Worm (Caenorhabditis elegans) whole organism, L4 larva: ENCODE data around the gene rsp-1.

Source experiments
- D1046.2 ChIP-seq: fragments of 200-800 bp; sonication (Bioruptor generic); IDR thresholded peaks from 2 replicates; pipeline ENCODE4 v1.3.6; 2022; ENCODE audit warnings: missing genetic modification characterization, missing compliant biosample characterization
- F37D6.2 ChIP-seq: sonication (generic microtip); optimal IDR thresholded peaks from 2 replicates; lab custom pipeline; 2016; ENCODE audit warnings: mild to moderate bottlenecking, missing genetic modification characterization, missing compliant biosample characterization
- R02D3.7 ChIP-seq: fragments of 150-350 bp; sonication (generic microtip); optimal IDR thresholded peaks from 3 replicates; lab custom pipeline; 2014; ENCODE audit warnings: missing biosample characterization, missing genetic modification characterization
- T26A8.4 ChIP-seq: fragments of 200-800 bp; sonication (Bioruptor generic); IDR thresholded peaks from 2 replicates; pipeline ENCODE4 v1.3.6; 2022; ENCODE audit warnings: missing genetic modification characterization, missing compliant biosample characterization
- Y105C5A.15 ChIP-seq: fragments of 200-800 bp; sonication (Bioruptor generic); IDR thresholded peaks from 2 replicates; pipeline ENCODE4 v1.3.6; 2022; ENCODE audit warnings: missing genetic modification characterization, missing compliant biosample characterization
- Y5F2A.4 ChIP-seq: fragments of 200-800 bp; sonication (Bioruptor generic); optimal IDR thresholded peaks from 2 replicates; lab custom pipeline; 2018; ENCODE audit warnings: mild to moderate bottlenecking, missing genetic modification characterization, missing compliant biosample characterization
- Y75B8A.6 ChIP-seq: fragments of 200-800 bp; sonication (Bioruptor generic); IDR thresholded peaks from 2 replicates; pipeline ENCODE4 v1.3.6; 2022; ENCODE audit warnings: missing genetic modification reagents, missing genetic modification characterization, missing compliant biosample characterization
- ZK337.2 ChIP-seq: fragments of 200-800 bp; sonication (Bioruptor generic); IDR thresholded peaks from 2 replicates; pipeline ENCODE4 v1.3.6; 2022; ENCODE audit warnings: missing genetic modification reagents, missing genetic modification characterization, missing compliant biosample characterization
- arid-1 ChIP-seq: fragments of 200-800 bp; sonication (Bioruptor generic); conservative IDR thresholded peaks from 2 replicates; pipeline ENCODE4 v1.3.6; 2022; ENCODE audit warnings: missing genetic modification reagents, missing genetic modification characterization, missing compliant biosample characterization
- attf-4 ChIP-seq: sonication (generic microtip); optimal IDR thresholded peaks from 3 replicates; lab custom pipeline; 2017; ENCODE audit warnings: missing biosample characterization, missing genetic modification characterization
- ceh-32 ChIP-seq: sonication (generic microtip); optimal IDR thresholded peaks from 2 replicates; lab custom pipeline; 2016; ENCODE audit warnings: mild to moderate bottlenecking, missing genetic modification characterization, missing compliant biosample characterization; ENCODE audit not compliant: poor library complexity
- ceh-44 ChIP-seq: fragments of 200-800 bp; sonication (Bioruptor generic); IDR thresholded peaks from 2 replicates; pipeline ENCODE4 v1.3.6; 2022; ENCODE audit warnings: missing genetic modification reagents, missing genetic modification characterization, missing compliant biosample characterization
- ceh-62 ChIP-seq: sonication (generic microtip); optimal IDR thresholded peaks from 2 replicates; lab custom pipeline; 2017; ENCODE audit warnings: missing biosample characterization, missing genetic modification characterization
- ceh-82 ChIP-seq: sonication (generic microtip); optimal IDR thresholded peaks from 2 replicates; lab custom pipeline; 2017; ENCODE audit warnings: missing biosample characterization, missing genetic modification characterization
- daf-12 ChIP-seq: fragments of 150-350 bp; optimal IDR thresholded peaks from 2 replicates; lab custom pipeline; 2014; ENCODE audit warnings: missing biosample characterization, missing genetic modification reagents, missing genetic modification characterization
- daf-8 ChIP-seq: fragments of 200-800 bp; sonication (Bioruptor generic); IDR thresholded peaks from 2 replicates; pipeline ENCODE4 v1.3.6; 2022; ENCODE audit warnings: missing genetic modification characterization, missing compliant biosample characterization
- dmd-6 ChIP-seq: fragments of 200-800 bp; sonication (Bioruptor generic); IDR thresholded peaks from 2 replicates; pipeline ENCODE4 v1.3.6; 2022; ENCODE audit warnings: missing genetic modification reagents, missing genetic modification characterization, missing compliant biosample characterization
- egl-43 ChIP-seq: fragments of 200-800 bp; sonication (Bioruptor generic); IDR thresholded peaks from 2 replicates; pipeline ENCODE4 v1.3.6; 2022; ENCODE audit warnings: missing genetic modification reagents, missing genetic modification characterization, missing compliant biosample characterization
- fkh-10 ChIP-seq: fragments of 150-350 bp; optimal IDR thresholded peaks from 2 replicates; lab custom pipeline; 2014; ENCODE audit warnings: missing biosample characterization, missing genetic modification reagents, missing genetic modification characterization
- hlh-11 ChIP-seq: fragments of 200-800 bp; sonication (Bioruptor generic); optimal IDR thresholded peaks from 2 replicates; lab custom pipeline; 2018; ENCODE audit warnings: mild to moderate bottlenecking, missing genetic modification characterization, missing compliant biosample characterization
- hlh-30 ChIP-seq: sonication (generic microtip); optimal IDR thresholded peaks from 2 replicates; lab custom pipeline; 2017; ENCODE audit warnings: antibody characterized with exemption, mild to moderate bottlenecking, missing genetic modification characterization, missing compliant biosample characterization; ENCODE audit not compliant: insufficient read depth
- lim-7 ChIP-seq: fragments of 200-800 bp; sonication (Bioruptor generic); IDR thresholded peaks from 2 replicates; pipeline ENCODE4 v1.3.6; 2022; ENCODE audit warnings: missing genetic modification characterization, missing compliant biosample characterization
- lin-1 ChIP-seq: fragments of 200-800 bp; sonication (Bioruptor generic); IDR thresholded peaks from 2 replicates; pipeline ENCODE4 v1.3.6; 2022; ENCODE audit warnings: missing genetic modification reagents, missing genetic modification characterization, missing compliant biosample characterization
- lin-13 ChIP-seq: fragments of 150-350 bp; optimal IDR thresholded peaks from 2 replicates; lab custom pipeline; 2014; ENCODE audit warnings: missing biosample characterization, missing genetic modification reagents, missing genetic modification characterization
- lin-29 ChIP-seq: fragments of 200-800 bp; sonication (Bioruptor generic); IDR thresholded peaks from 2 replicates; pipeline ENCODE4 v1.3.6; 2022; ENCODE audit warnings: missing genetic modification reagents, missing genetic modification characterization, missing compliant biosample characterization
- lsy-2 ChIP-seq, 2 experiments: fragments of 150-350 bp in 1 of 2; sonication (generic microtip) in 1 of 2; optimal IDR thresholded peaks; 2 replicates each; lab custom pipeline; 2014 to 2017; ENCODE audit warnings: missing biosample characterization in 2 of 2, missing genetic modification characterization in 2 of 2
- madf-9 ChIP-seq: fragments of 200-800 bp; sonication (Bioruptor generic); conservative IDR thresholded peaks from 2 replicates; pipeline ENCODE4 v1.3.6; 2022; ENCODE audit warnings: missing genetic modification reagents, missing genetic modification characterization, missing compliant biosample characterization
- mdl-1 ChIP-seq, 2 experiments: fragments of 150-350 bp in 1 of 2; sonication (generic microtip) in 1 of 2; optimal IDR thresholded peaks; 2 replicates each; lab custom pipeline; 2014 to 2017; ENCODE audit warnings: missing biosample characterization in 2 of 2, missing genetic modification characterization in 2 of 2
- mep-1 ChIP-seq: fragments of 150-350 bp; sonication (generic microtip); optimal IDR thresholded peaks from 3 replicates; lab custom pipeline; 2014; ENCODE audit warnings: missing biosample characterization, missing genetic modification characterization
- mes-2 ChIP-seq: sonication (generic microtip); optimal IDR thresholded peaks from 2 replicates; lab custom pipeline; 2016; ENCODE audit warnings: missing genotype, mild to moderate bottlenecking, missing genetic modification characterization, missing compliant biosample characterization; ENCODE audit not compliant: poor library complexity, severe bottlenecking
- mxl-2 ChIP-seq: fragments of 200-800 bp; sonication (Bioruptor generic); conservative IDR thresholded peaks from 2 replicates; pipeline ENCODE4 v1.3.6; 2022; ENCODE audit warnings: missing genetic modification reagents, missing genetic modification characterization, missing compliant biosample characterization
- mxl-3 ChIP-seq: fragments of 200-800 bp; sonication (Bioruptor generic); optimal IDR thresholded peaks from 2 replicates; lab custom pipeline; 2018; ENCODE audit warnings: mild to moderate bottlenecking, missing genetic modification characterization, missing compliant biosample characterization
- nhr-102 ChIP-seq: sonication (generic microtip); optimal IDR thresholded peaks from 2 replicates; lab custom pipeline; 2016; ENCODE audit warnings: mild to moderate bottlenecking, missing genetic modification characterization, moderate library complexity, missing compliant biosample characterization
- nhr-111 ChIP-seq: fragments of 200-800 bp; sonication (Bioruptor generic); optimal IDR thresholded peaks from 2 replicates; lab custom pipeline; 2018; ENCODE audit warnings: mild to moderate bottlenecking, missing genetic modification characterization, missing compliant biosample characterization
- nhr-28 ChIP-seq: fragments of 150-350 bp; optimal IDR thresholded peaks from 2 replicates; lab custom pipeline; 2014; ENCODE audit warnings: missing biosample characterization, missing genetic modification characterization
- nhr-76 ChIP-seq: fragments of 150-350 bp; optimal IDR thresholded peaks from 2 replicates; lab custom pipeline; 2014; ENCODE audit warnings: missing biosample characterization, missing genetic modification characterization
- nhr-77 ChIP-seq: fragments of 150-350 bp; optimal IDR thresholded peaks from 2 replicates; lab custom pipeline; 2014; ENCODE audit warnings: missing biosample characterization, missing genetic modification characterization
- php-3 ChIP-seq: fragments of 200-800 bp; sonication (Bioruptor generic); IDR thresholded peaks from 2 replicates; pipeline ENCODE4 v1.3.6; 2022; ENCODE audit warnings: missing genetic modification reagents, missing genetic modification characterization, missing compliant biosample characterization
- pqm-1 ChIP-seq: sonication (generic microtip); optimal IDR thresholded peaks from 2 replicates; lab custom pipeline; 2017; ENCODE audit warnings: missing biosample characterization, missing genetic modification characterization
- rbr-2 ChIP-seq: sonication (generic microtip); optimal IDR thresholded peaks from 2 replicates; lab custom pipeline; 2016; ENCODE audit warnings: missing genotype, missing genetic modification characterization, missing compliant biosample characterization
- saeg-2 ChIP-seq: fragments of 200-800 bp; sonication (Bioruptor generic); IDR thresholded peaks from 2 replicates; pipeline ENCODE4 v1.3.6; 2022; ENCODE audit warnings: missing genetic modification reagents, missing genetic modification characterization, missing compliant biosample characterization
- snpc-1.2 ChIP-seq: fragments of 200-800 bp; sonication (Bioruptor generic); IDR thresholded peaks from 2 replicates; pipeline ENCODE4 v1.3.6; 2022; ENCODE audit warnings: missing genetic modification reagents, missing genetic modification characterization, missing compliant biosample characterization
- unc-39 ChIP-seq: sonication (generic microtip); optimal IDR thresholded peaks from 2 replicates; lab custom pipeline; 2017; ENCODE audit warnings: missing biosample characterization, missing genetic modification characterization
- vab-7 ChIP-seq: fragments of 200-800 bp; sonication (Bioruptor generic); IDR thresholded peaks from 2 replicates; pipeline ENCODE4 v1.3.6; 2022; ENCODE audit warnings: missing genetic modification reagents, missing genetic modification characterization, missing compliant biosample characterization
- zag-1 ChIP-seq: fragments of 150-350 bp; optimal IDR thresholded peaks from 2 replicates; lab custom pipeline; 2014; ENCODE audit warnings: missing biosample characterization, missing genetic modification characterization
- zfp-3 ChIP-seq: fragments of 200-800 bp; sonication (Bioruptor generic); conservative IDR thresholded peaks from 2 replicates; pipeline ENCODE4 v1.3.6; 2022; ENCODE audit warnings: missing genetic modification reagents, missing genetic modification characterization, missing compliant biosample characterization
- ztf-11 ChIP-seq: fragments of 150-350 bp; optimal IDR thresholded peaks from 2 replicates; lab custom pipeline; 2014; ENCODE audit warnings: missing biosample characterization, missing genetic modification characterization
- ztf-7 ChIP-seq: fragments of 150-350 bp; optimal IDR thresholded peaks from 2 replicates; lab custom pipeline; 2014; ENCODE audit warnings: missing biosample characterization, missing genetic modification characterization

rsp-1 gene

ce11 chrII:11469574-11470108, 16.5 kb downstream of the rsp-1 start, which contains the start of gene cisd-1 (continued):
- TF ChIP-seq mep-1 (tag; lab: Kevin White, UChicago) = peak; percentile 62

ce11 chrII:11471916-11472315, 18.8 kb downstream of the rsp-1 start, which contains the start of gene mfn-1:
mfn-1 (minus strand) TSS chrII:11472016.
- no peak for TF ChIP-seq ZK337.2 (GFP tag; lab: Robert Waterston, UW)
- no peak for TF ChIP-seq mes-2
- no peak for TF ChIP-seq php-3
- no peak for TF ChIP-seq ztf-11 (tag; lab: Kevin White, UChicago)
- no peak for TF ChIP-seq D1046.2
- TF ChIP-seq Y105C5A.15 = no peak
- TF ChIP-seq Y5F2A.4 (GFP tag; lab: Kevin White, UChicago) = no peak
- no peak for TF ChIP-seq mxl-3 (GFP tag; lab: Kevin White, UChicago)

ce11 chrII:11472542-11472941, 19.4 kb downstream of the rsp-1 start:
- no peak for TF ChIP-seq mes-2
- TF ChIP-seq nhr-102 = no peak
- TF ChIP-seq lin-13 (GFP tag; lab: Kevin White, UChicago) = no peak
- TF ChIP-seq pqm-1 = peak; percentile 71
- TF ChIP-seq zfp-3 = no peak
- TF ChIP-seq mdl-1 (tag; optimal IDR thresholded peaks at IDR 0.05; lab: Kevin White, UChicago) = peak; percentile 14 to 83
- TF ChIP-seq nhr-28 (tag; lab: Kevin White, UChicago) = peak; percentile 91
- TF ChIP-seq Y75B8A.6 = no peak
- no peak for TF ChIP-seq ztf-7 (tag; lab: Kevin White, UChicago)
- no peak for TF ChIP-seq lin-1 (GFP tag; lab: Robert Waterston, UW)
- no peak for TF ChIP-seq saeg-2 (GFP tag; lab: Robert Waterston, UW)
- no peak for TF ChIP-seq Y105C5A.15
- peak; percentile 71 for TF ChIP-seq hlh-30
- no peak for TF ChIP-seq daf-8 (GFP tag; lab: Robert Waterston, UW)
- TF ChIP-seq daf-12 (tag; lab: Kevin White, UChicago) = no peak
- TF ChIP-seq rbr-2 (tag; lab: Kevin White, UChicago) = no peak
- TF ChIP-seq lim-7 (GFP tag; lab: Robert Waterston, UW) = no peak
- peak; percentile 85 for TF ChIP-seq dmd-6
- no peak for TF ChIP-seq lin-29 (GFP tag; lab: Robert Waterston, UW)
- TF ChIP-seq zag-1 (tag; lab: Kevin White, UChicago) = no peak
- TF ChIP-seq arid-1 (GFP tag; lab: Robert Waterston, UW) = no peak
- TF ChIP-seq nhr-76 = no peak
- no peak for TF ChIP-seq snpc-1.2 (GFP tag; lab: Robert Waterston, UW)
- TF ChIP-seq ceh-62 (tag; lab: Kevin White, UChicago) = no peak
- TF ChIP-seq ceh-32 = no peak
- no peak for TF ChIP-seq ZK337.2 (GFP tag; lab: Robert Waterston, UW)
- TF ChIP-seq Y5F2A.4 (GFP tag; lab: Kevin White, UChicago) = no peak
- no peak for TF ChIP-seq nhr-77
- no peak for TF ChIP-seq unc-39 (tag; lab: Kevin White, UChicago)
- TF ChIP-seq fkh-10 (GFP tag; lab: Kevin White, UChicago) = no peak
- TF ChIP-seq F37D6.2 (tag; lab: Kevin White, UChicago) = no peak
- no peak for TF ChIP-seq egl-43
- no peak for TF ChIP-seq madf-9 (GFP tag; lab: Robert Waterston, UW)
- TF ChIP-seq R02D3.7 = no peak
- TF ChIP-seq mxl-2 = no peak
- no peak for TF ChIP-seq attf-4 (tag; lab: Kevin White, UChicago)
- TF ChIP-seq ceh-82 (tag; lab: Kevin White, UChicago) = no peak
- TF ChIP-seq lsy-2 (tag; optimal IDR thresholded peaks at IDR 0.05; lab: Kevin White, UChicago) = peak in 1 of 2 experiments; percentile 56
- no peak for TF ChIP-seq ceh-44 (GFP tag; lab: Robert Waterston, UW)
- no peak for TF ChIP-seq T26A8.4 (GFP tag; lab: Robert Waterston, UW)
- TF ChIP-seq vab-7 (GFP tag; lab: Robert Waterston, UW) = no peak
- no peak for TF ChIP-seq nhr-111 (GFP tag; lab: Kevin White, UChicago)
- TF ChIP-seq hlh-11 = peak; percentile 79
